Worm (Caenorhabditis elegans) whole organism, early embryonic: ENCODE measurements around the gene sec-61.G.

Experiments used
- B0310.2 ChIP-seq: sonication (generic microtip); optimal IDR thresholded peaks from 2 replicates; lab custom pipeline; 2016; ENCODE audit warnings: mild to moderate bottlenecking, missing genetic modification characterization, missing compliant biosample characterization
- F13C5.2 ChIP-seq: sonication (generic microtip); optimal IDR thresholded peaks from 2 replicates; lab custom pipeline; 2017; ENCODE audit warnings: mild to moderate bottlenecking, missing genetic modification characterization, inconsistent platforms, missing compliant biosample characterization
- aly-1 ChIP-seq: sonication (generic microtip); optimal IDR thresholded peaks from 2 replicates; lab custom pipeline; 2016; ENCODE audit warnings: missing genetic modification characterization, missing compliant biosample characterization
- ama-1 ChIP-seq: fragments of 150-350 bp; optimal IDR thresholded peaks from 2 replicates; lab custom pipeline; 2014
- ceh-13 ChIP-seq: fragments of 200-800 bp; sonication (Bioruptor generic); optimal IDR thresholded peaks from 2 replicates; lab custom pipeline; 2018; ENCODE audit warnings: mild to moderate bottlenecking, missing genetic modification characterization, missing compliant biosample characterization
- ceh-36 ChIP-seq: sonication (generic microtip); optimal IDR thresholded peaks from 2 replicates; lab custom pipeline; 2016; ENCODE audit warnings: missing genetic modification characterization, inconsistent platforms, missing compliant biosample characterization
- ets-7 ChIP-seq: sonication (generic microtip); optimal IDR thresholded peaks from 2 replicates; lab custom pipeline; 2016; ENCODE audit warnings: missing genotype, missing genetic modification characterization, missing compliant biosample characterization
- flt-1 ChIP-seq: fragments of 200-800 bp; sonication (Bioruptor generic); IDR thresholded peaks from 2 replicates; pipeline ENCODE4 v1.3.6; 2022; ENCODE audit warnings: missing genetic modification characterization, missing compliant biosample characterization
- hmbx-1 ChIP-seq: sonication (generic microtip); optimal IDR thresholded peaks from 2 replicates; lab custom pipeline; 2016; ENCODE audit warnings: mild to moderate bottlenecking, missing genetic modification characterization, missing compliant biosample characterization
- hmg-4 ChIP-seq: fragments of 200-800 bp; sonication (Bioruptor generic); optimal IDR thresholded peaks from 2 replicates; lab custom pipeline; 2018; ENCODE audit warnings: mild to moderate bottlenecking, missing genetic modification characterization, missing compliant biosample characterization
- hnd-1 ChIP-seq: sonication (generic microtip); optimal IDR thresholded peaks from 2 replicates; lab custom pipeline; 2016; ENCODE audit warnings: missing genetic modification characterization, missing compliant biosample characterization
- pes-1 ChIP-seq: fragments of 200-800 bp; sonication (Bioruptor generic); IDR thresholded peaks from 2 replicates; pipeline ENCODE4 v1.3.6; 2022; ENCODE audit warnings: missing genetic modification reagents, missing genetic modification characterization, missing compliant biosample characterization
- scrt-1 ChIP-seq: fragments of 200-800 bp; sonication (Bioruptor generic); IDR thresholded peaks from 2 replicates; pipeline ENCODE4 v1.3.6; 2022; ENCODE audit warnings: missing genetic modification characterization, missing compliant biosample characterization
- sea-1 ChIP-seq: fragments of 200-800 bp; sonication (Bioruptor generic); conservative IDR thresholded peaks from 2 replicates; pipeline ENCODE4 v1.3.6; 2022; ENCODE audit warnings: missing genetic modification characterization, missing compliant biosample characterization
- tbx-11 ChIP-seq: fragments of 200-800 bp; sonication (Bioruptor generic); IDR thresholded peaks from 2 replicates; pipeline ENCODE4 v1.3.6; 2022; ENCODE audit warnings: missing genetic modification characterization, missing compliant biosample characterization
- tbx-37 ChIP-seq: fragments of 200-800 bp; sonication (Bioruptor generic); conservative IDR thresholded peaks from 2 replicates; pipeline ENCODE4 v1.3.6; 2022; ENCODE audit warnings: missing genetic modification reagents, missing genetic modification characterization, missing compliant biosample characterization
- tra-4 ChIP-seq: sonication (generic microtip); optimal IDR thresholded peaks from 2 replicates; lab custom pipeline; 2017; ENCODE audit warnings: missing genetic modification characterization, missing compliant biosample characterization

sec-61.G gene

DNA sequence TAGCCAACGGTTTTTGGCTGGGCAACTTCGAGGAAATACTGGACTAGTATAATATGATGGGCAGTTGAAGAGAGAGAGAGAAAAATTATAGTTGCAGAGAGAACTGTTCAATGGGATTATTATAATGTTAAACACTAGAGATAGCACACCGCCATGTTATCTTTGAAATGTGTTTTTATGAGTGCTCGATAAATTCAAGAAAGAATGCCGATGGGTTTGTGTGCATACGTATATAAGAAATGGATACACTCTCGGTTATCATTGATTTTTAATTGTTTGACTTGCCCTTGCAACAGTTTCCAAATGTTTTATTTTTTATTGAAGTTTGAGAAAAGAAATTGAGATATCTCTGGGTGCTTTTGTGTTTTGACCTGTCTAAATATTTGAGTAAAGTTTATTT, 39.7 kb upstream of the sec-61.G start, which contains the start of gene F17C11.12:
Gene F17C11.12, minus strand, starts transcription at position 240 of the 400 bp plus-strand sequence.
- TF ChIP-seq hnd-1 (tag; lab: Kevin White, UChicago) = no peak
- TF ChIP-seq scrt-1 (GFP tag; lab: Robert Waterston, UW) = no peak
- TF ChIP-seq ama-1 (lab: Kevin White, UChicago) = no peak
- TF ChIP-seq B0310.2 (tag; lab: Kevin White, UChicago) = no peak
- no peak for TF ChIP-seq pes-1 (GFP tag; lab: Robert Waterston, UW)
- no peak for TF ChIP-seq sea-1 (GFP tag; lab: Robert Waterston, UW)
- TF ChIP-seq ets-7 = no peak
- no peak for TF ChIP-seq tra-4 (tag; lab: Kevin White, UChicago)
- no peak for TF ChIP-seq aly-1 (tag; lab: Kevin White, UChicago)
- TF ChIP-seq F13C5.2 = no peak
- no peak for TF ChIP-seq tbx-11 (GFP tag; lab: Robert Waterston, UW)

DNA sequence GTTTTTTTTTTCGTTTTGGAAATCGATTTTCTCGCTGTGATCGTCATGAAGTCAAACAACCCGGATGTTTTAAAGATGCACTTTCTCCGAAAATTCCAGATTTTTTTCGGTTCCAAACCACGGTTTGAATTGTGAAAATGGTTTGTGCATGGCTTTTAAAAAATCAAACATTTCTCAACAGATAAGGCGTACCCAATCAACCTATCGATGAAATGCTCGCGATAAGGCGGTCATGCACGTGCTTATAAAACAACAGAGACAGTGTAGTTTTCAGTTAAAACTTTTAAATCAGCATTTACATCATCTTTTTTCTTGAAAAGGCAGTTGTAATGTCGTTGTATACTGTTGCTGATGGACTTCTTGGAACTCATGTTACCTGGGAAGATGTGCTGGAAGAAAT, 35.5 kb upstream of the sec-61.G start, which contains the start of gene F58B4.5:
Gene F58B4.5, plus strand, starts transcription at position 283 of the 400 bp plus-strand sequence.
- no peak for TF ChIP-seq hmbx-1 (tag; lab: Kevin White, UChicago)
- no peak for TF ChIP-seq sea-1 (GFP tag; lab: Robert Waterston, UW)
- no peak for TF ChIP-seq F13C5.2
- no peak for TF ChIP-seq hnd-1 (tag; lab: Kevin White, UChicago)
- TF ChIP-seq pes-1 (GFP tag; lab: Robert Waterston, UW) = no peak
- TF ChIP-seq ceh-36 (tag; lab: Kevin White, UChicago) = no peak
- no peak for TF ChIP-seq ets-7
- TF ChIP-seq ceh-13 (GFP tag; lab: Kevin White, UChicago) = no peak
- no peak for TF ChIP-seq tbx-37 (GFP tag; lab: Robert Waterston, UW)
- no peak for TF ChIP-seq ama-1 (lab: Kevin White, UChicago)
- no peak for TF ChIP-seq tra-4 (tag; lab: Kevin White, UChicago)
- TF ChIP-seq tbx-11 (GFP tag; lab: Robert Waterston, UW) = no peak
- TF ChIP-seq flt-1 (GFP tag; lab: Robert Waterston, UW) = no peak
- TF ChIP-seq aly-1 (tag; lab: Kevin White, UChicago) = no peak

DNA sequence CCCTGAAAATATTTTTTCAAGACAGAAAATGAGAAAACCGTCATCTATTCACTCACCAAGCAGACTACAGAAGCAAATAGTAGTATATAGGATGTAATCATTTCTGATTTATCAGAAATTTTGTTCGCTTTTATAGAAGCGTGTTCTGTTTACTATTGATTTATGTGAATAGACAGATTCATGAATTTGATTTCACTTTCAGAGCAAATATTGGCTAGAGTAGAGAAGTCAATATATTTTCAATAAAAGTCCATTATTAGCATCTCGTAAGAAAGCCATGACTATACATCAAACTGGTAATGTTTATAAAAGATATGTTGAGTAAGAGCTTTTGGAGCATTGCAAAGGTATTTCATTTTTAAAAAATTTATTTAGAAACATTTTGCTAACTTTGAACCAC, 34.2 kb upstream of the sec-61.G start, which contains the start of gene scvp-1:
Gene scvp-1, minus strand, starts transcription at position 101 of the 400 bp plus-strand sequence.
- TF ChIP-seq ama-1 (lab: Kevin White, UChicago) (no peak), ceh-36 (tag; lab: Kevin White, UChicago) (no peak), B0310.2 (tag; lab: Kevin White, UChicago) (no peak)

DNA sequence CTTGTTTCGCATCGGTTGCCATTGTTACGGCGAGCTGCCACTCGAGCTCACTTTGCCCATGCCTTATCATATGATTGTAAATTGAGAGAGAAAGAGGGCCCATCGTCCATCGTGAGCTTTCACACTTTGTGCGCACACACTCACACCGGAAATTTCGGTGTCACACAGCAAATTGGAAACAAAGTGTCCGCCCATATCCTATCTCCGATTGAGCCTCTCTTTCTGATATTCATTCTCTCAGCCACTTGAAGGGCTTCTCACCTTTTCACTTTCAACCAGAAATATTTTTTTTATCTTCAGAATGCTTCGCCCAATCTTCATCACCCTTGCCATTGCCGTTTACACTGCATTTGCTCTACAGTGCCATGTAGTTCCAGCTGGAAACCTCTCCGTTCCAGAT, 32.6 kb upstream of the sec-61.G start, which contains the start of gene F58B4.3:
Gene F58B4.3, plus strand, starts transcription at position 301 of the 400 bp plus-strand sequence.
- TF ChIP-seq B0310.2 (tag; lab: Kevin White, UChicago) = no peak
- no peak for TF ChIP-seq ets-7
- no peak for TF ChIP-seq F13C5.2
- TF ChIP-seq ceh-13 (GFP tag; lab: Kevin White, UChicago) = no peak
- no peak for TF ChIP-seq sea-1 (GFP tag; lab: Robert Waterston, UW)
- TF ChIP-seq hmg-4 (GFP tag; lab: Kevin White, UChicago) = no peak

DNA sequence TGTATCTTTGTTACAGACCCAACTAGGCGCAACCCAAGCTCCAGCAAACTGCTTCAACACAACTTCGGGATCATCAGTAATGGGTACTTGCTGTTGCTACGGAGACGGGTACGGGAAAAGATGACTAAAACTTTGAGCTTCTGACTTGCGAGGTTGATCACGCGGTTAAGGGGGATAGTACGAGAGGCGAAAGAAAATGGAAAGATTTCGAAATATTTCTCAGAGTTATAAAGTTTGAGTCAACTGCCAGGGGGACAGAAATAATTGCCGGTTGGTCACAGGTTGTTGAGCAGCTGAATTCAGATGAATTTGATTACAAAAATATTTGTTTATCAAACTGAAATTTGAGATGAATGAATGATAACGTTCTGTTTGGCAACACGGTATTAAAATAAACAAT, 28.7 kb upstream of the sec-61.G start:
- no peak for TF ChIP-seq F13C5.2
- no peak for TF ChIP-seq ets-7
- TF ChIP-seq aly-1 (tag; lab: Kevin White, UChicago) = no peak
- TF ChIP-seq hmg-4 (GFP tag; lab: Kevin White, UChicago) = no peak
- TF ChIP-seq B0310.2 (tag; lab: Kevin White, UChicago) = no peak
- no peak for TF ChIP-seq ceh-36 (tag; lab: Kevin White, UChicago)
- no peak for TF ChIP-seq flt-1 (GFP tag; lab: Robert Waterston, UW)
- TF ChIP-seq sea-1 (GFP tag; lab: Robert Waterston, UW) = no peak
- no peak for TF ChIP-seq ceh-13 (GFP tag; lab: Kevin White, UChicago)
- TF ChIP-seq ama-1 (lab: Kevin White, UChicago) = no peak
- no peak for TF ChIP-seq hnd-1 (tag; lab: Kevin White, UChicago)
- no peak for TF ChIP-seq tra-4 (tag; lab: Kevin White, UChicago)
- TF ChIP-seq tbx-11 (GFP tag; lab: Robert Waterston, UW) = no peak
- TF ChIP-seq tbx-37 (GFP tag; lab: Robert Waterston, UW) = no peak
- no peak for TF ChIP-seq hmbx-1 (tag; lab: Kevin White, UChicago)

DNA sequence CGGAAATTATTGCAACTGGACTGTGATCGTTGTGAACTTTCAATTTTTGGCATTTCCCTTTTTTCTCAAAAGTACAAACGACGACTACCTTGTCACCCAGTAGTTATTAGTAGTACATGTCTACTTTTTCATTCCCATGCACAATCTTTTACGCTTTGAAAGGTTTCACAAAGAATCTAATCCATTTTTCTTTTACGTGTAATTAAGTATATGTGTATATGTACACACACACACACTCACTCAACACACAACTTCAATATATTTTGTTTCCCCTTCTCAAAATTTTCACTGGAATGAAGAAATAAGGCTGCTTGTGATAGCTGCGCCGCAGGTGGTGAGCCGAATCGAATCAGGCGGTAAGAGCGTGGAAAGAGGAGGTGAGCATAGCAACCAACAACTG, 27.8 kb upstream of the sec-61.G start, which contains the start of gene F58B4.6:
Gene F58B4.6, plus strand, starts transcription at position 301 of the 400 bp plus-strand sequence.
- TF ChIP-seq ceh-36 (tag; lab: Kevin White, UChicago) (no peak), hnd-1 (tag; lab: Kevin White, UChicago) (no peak), ama-1 (lab: Kevin White, UChicago) (no peak), tra-4 (tag; lab: Kevin White, UChicago) (no peak), tbx-11 (GFP tag; lab: Robert Waterston, UW) (no peak), hmbx-1 (tag; lab: Kevin White, UChicago) (no peak), scrt-1 (GFP tag; lab: Robert Waterston, UW) (no peak), F13C5.2 (no peak), ceh-13 (GFP tag; lab: Kevin White, UChicago) (no peak)

DNA sequence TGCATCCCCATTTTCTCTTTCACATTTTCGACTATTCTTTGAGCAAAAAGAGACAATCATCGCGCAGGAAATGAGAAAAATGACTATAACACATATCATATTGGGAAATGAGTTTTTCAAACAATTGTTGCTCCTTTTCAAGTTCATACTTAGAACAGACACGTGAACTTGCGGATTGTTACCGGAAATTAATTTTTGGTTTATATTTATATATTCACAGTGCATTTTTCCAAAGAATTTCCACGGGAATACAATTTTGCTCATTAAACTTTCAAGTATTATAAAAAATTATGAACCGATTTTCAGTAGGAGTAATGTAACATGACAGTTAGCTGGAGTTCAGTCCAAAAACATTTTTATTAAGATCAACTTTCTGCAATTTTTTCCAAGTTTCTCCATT, 26.3 kb upstream of the sec-61.G start, which contains the start of gene F58B4.7:
Gene F58B4.7, minus strand, starts transcription at position 101 of the 400 bp plus-strand sequence.
- TF ChIP-seq hmbx-1 (tag; lab: Kevin White, UChicago) (no peak), tra-4 (tag; lab: Kevin White, UChicago) (no peak), sea-1 (GFP tag; lab: Robert Waterston, UW) (no peak), flt-1 (GFP tag; lab: Robert Waterston, UW) (no peak), B0310.2 (tag; lab: Kevin White, UChicago) (no peak), pes-1 (GFP tag; lab: Robert Waterston, UW) (no peak), scrt-1 (GFP tag; lab: Robert Waterston, UW) (no peak), ets-7 (no peak), aly-1 (tag; lab: Kevin White, UChicago) (no peak), ama-1 (lab: Kevin White, UChicago) (no peak), F13C5.2 (no peak), hmg-4 (GFP tag; lab: Kevin White, UChicago) (no peak), ceh-36 (tag; lab: Kevin White, UChicago) (no peak), hnd-1 (tag; lab: Kevin White, UChicago) (no peak), tbx-37 (GFP tag; lab: Robert Waterston, UW) (no peak), ceh-13 (GFP tag; lab: Kevin White, UChicago) (no peak), tbx-11 (GFP tag; lab: Robert Waterston, UW) (no peak)
